Worm (Caenorhabditis elegans) whole organism, mixed stage, embryonic: ENCODE data around the gene skr-7.

Experiments used
- bed-3 ChIP-seq: fragments of 200-800 bp; sonication (Bioruptor generic); optimal IDR thresholded peaks from 3 replicates; lab custom pipeline; 2018; ENCODE audit warnings: mild to moderate bottlenecking, missing genetic modification characterization, moderate library complexity, missing compliant biosample characterization
- blmp-1 ChIP-seq: fragments of 150-350 bp; optimal IDR thresholded peaks from 2 replicates; lab custom pipeline; 2014; ENCODE audit warnings: missing biosample characterization, missing genetic modification characterization
- ceh-39 ChIP-seq: fragments of 150-350 bp; optimal IDR thresholded peaks from 2 replicates; lab custom pipeline; 2014; ENCODE audit warnings: missing biosample characterization, missing genetic modification characterization
- ceh-43 ChIP-seq: fragments of 200-800 bp; sonication (Bioruptor generic); optimal IDR thresholded peaks from 2 replicates; lab custom pipeline; 2018; ENCODE audit warnings: mild to moderate bottlenecking, missing genetic modification characterization, moderate library complexity, missing compliant biosample characterization
- ceh-83 ChIP-seq: fragments of 200-800 bp; sonication (Bioruptor generic); optimal IDR thresholded peaks from 2 replicates; lab custom pipeline; 2018; ENCODE audit warnings: mild to moderate bottlenecking, missing genetic modification characterization, missing compliant biosample characterization
- ces-1 ChIP-seq: fragments of 150-350 bp; optimal IDR thresholded peaks from 2 replicates; lab custom pipeline; 2014; ENCODE audit warnings: missing biosample characterization, missing genetic modification reagents, missing genetic modification characterization
- cnd-1 ChIP-seq: fragments of 200-800 bp; sonication (Bioruptor generic); optimal IDR thresholded peaks from 2 replicates; lab custom pipeline; 2018; ENCODE audit warnings: mild to moderate bottlenecking, missing genetic modification characterization, missing compliant biosample characterization
- drap-1 ChIP-seq: fragments of 200-800 bp; sonication (Bioruptor generic); optimal IDR thresholded peaks from 3 replicates; lab custom pipeline; 2018; ENCODE audit warnings: mild to moderate bottlenecking, missing genetic modification characterization, missing compliant biosample characterization
- elt-1 ChIP-seq: sonication (generic microtip); optimal IDR thresholded peaks from 2 replicates; lab custom pipeline; 2017; ENCODE audit warnings: missing genetic modification characterization, mild to moderate bottlenecking, missing compliant biosample characterization, antibody characterized with exemption, moderate library complexity, borderline replicate concordance; ENCODE audit not compliant: insufficient read depth
- elt-3 ChIP-seq: fragments of 150-350 bp; optimal IDR thresholded peaks from 2 replicates; lab custom pipeline; 2014; ENCODE audit warnings: missing biosample characterization, missing genetic modification characterization
- flh-1 ChIP-seq: fragments of 200-800 bp; sonication (Bioruptor generic); optimal IDR thresholded peaks from 2 replicates; lab custom pipeline; 2018; ENCODE audit warnings: mild to moderate bottlenecking, missing genetic modification characterization, moderate library complexity, missing compliant biosample characterization
- ham-2 ChIP-seq: fragments of 200-800 bp; sonication (Bioruptor generic); optimal IDR thresholded peaks from 2 replicates; lab custom pipeline; 2018; ENCODE audit warnings: mild to moderate bottlenecking, missing genetic modification characterization, missing compliant biosample characterization
- hlh-1 ChIP-seq: fragments of 150-350 bp; optimal IDR thresholded peaks from 2 replicates; lab custom pipeline; 2014; ENCODE audit warnings: missing biosample characterization, missing genetic modification reagents, missing genetic modification characterization
- lin-32 ChIP-seq: fragments of 200-800 bp; sonication (Bioruptor generic); optimal IDR thresholded peaks from 2 replicates; lab custom pipeline; 2018; ENCODE audit warnings: mild to moderate bottlenecking, missing genetic modification characterization, missing compliant biosample characterization
- lsy-2 ChIP-seq: fragments of 150-350 bp; optimal IDR thresholded peaks from 2 replicates; lab custom pipeline; 2014; ENCODE audit warnings: missing biosample characterization, missing genetic modification characterization
- mab-5 ChIP-seq: fragments of 150-350 bp; optimal IDR thresholded peaks from 2 replicates; lab custom pipeline; 2014; ENCODE audit warnings: missing biosample characterization, missing genetic modification characterization
- mep-1 ChIP-seq: fragments of 150-350 bp; optimal IDR thresholded peaks from 2 replicates; lab custom pipeline; 2017; ENCODE audit warnings: missing biosample characterization, missing genetic modification reagents, missing genetic modification characterization, inconsistent platforms
- mls-2 ChIP-seq: sonication (generic microtip); optimal IDR thresholded peaks from 2 replicates; lab custom pipeline; 2016; ENCODE audit warnings: mild to moderate bottlenecking, missing genetic modification characterization, moderate library complexity, missing compliant biosample characterization
- nhr-12 ChIP-seq: fragments of 150-350 bp; optimal IDR thresholded peaks from 2 replicates; lab custom pipeline; 2014; ENCODE audit warnings: missing biosample characterization, missing genetic modification characterization
- nhr-2 ChIP-seq: fragments of 150-350 bp; optimal IDR thresholded peaks from 2 replicates; lab custom pipeline; 2014; ENCODE audit warnings: missing biosample characterization, missing genetic modification characterization
- nhr-237 ChIP-seq: fragments of 150-350 bp; optimal IDR thresholded peaks from 2 replicates; lab custom pipeline; 2014; ENCODE audit warnings: missing biosample characterization, missing genetic modification characterization
- nhr-28 ChIP-seq: fragments of 150-350 bp; optimal IDR thresholded peaks from 2 replicates; lab custom pipeline; 2014; ENCODE audit warnings: missing biosample characterization, missing genetic modification characterization
- snpc-4 ChIP-seq: fragments of 150-350 bp; optimal IDR thresholded peaks from 2 replicates; lab custom pipeline; 2014; ENCODE audit warnings: missing biosample characterization, missing genetic modification characterization
- sptf-1 ChIP-seq: sonication (generic microtip); optimal IDR thresholded peaks from 2 replicates; lab custom pipeline; 2017; ENCODE audit warnings: mild to moderate bottlenecking, missing genetic modification characterization, moderate library complexity, missing compliant biosample characterization
- tbx-8 ChIP-seq: fragments of 200-800 bp; sonication (Bioruptor generic); optimal IDR thresholded peaks from 2 replicates; lab custom pipeline; 2018; ENCODE audit warnings: mild to moderate bottlenecking, missing genetic modification characterization, moderate library complexity, missing compliant biosample characterization
- unc-120 ChIP-seq: sonication (generic microtip); optimal IDR thresholded peaks from 2 replicates; lab custom pipeline; 2017; ENCODE audit warnings: missing genetic modification characterization, missing compliant biosample characterization; ENCODE audit not compliant: poor library complexity, severe bottlenecking
- unc-39 ChIP-seq: fragments of 150-350 bp; optimal IDR thresholded peaks from 2 replicates; lab custom pipeline; 2014; ENCODE audit warnings: missing biosample characterization, missing genetic modification characterization
- ztf-11 ChIP-seq: fragments of 150-350 bp; optimal IDR thresholded peaks from 2 replicates; lab custom pipeline; 2014; ENCODE audit warnings: missing biosample characterization, missing genetic modification characterization

skr-7 gene

ce11 chrV:4447637-4448036, 25.4 kb downstream of the skr-7 start:
- TF ChIP-seq unc-39 (tag; lab: Kevin White, UChicago) = no peak
- no peak for TF ChIP-seq mep-1 (tag; lab: Kevin White, UChicago)
- no peak for TF ChIP-seq snpc-4
- no peak for TF ChIP-seq elt-3 (tag; lab: Kevin White, UChicago)
- no peak for TF ChIP-seq mls-2 (tag; lab: Kevin White, UChicago)
- no peak for TF ChIP-seq ham-2 (GFP tag; lab: Kevin White, UChicago)
- TF ChIP-seq lin-32 = no peak
- TF ChIP-seq ceh-83 (GFP tag; lab: Kevin White, UChicago) = no peak
- TF ChIP-seq blmp-1 = no peak
- TF ChIP-seq, all 35 proteins: peak for 0

ce11 chrV:4450523-4451089, 28.4 kb downstream of the skr-7 start, which contains the start of gene rft-2:
rft-2 (minus strand) TSS chrV:4450563.
- TF ChIP-seq ceh-43 (GFP tag; lab: Kevin White, UChicago) (no peak), elt-3 (tag; lab: Kevin White, UChicago) (no peak), mep-1 (tag; lab: Kevin White, UChicago) (peak; percentile 29), nhr-237 (peak; percentile 14), hlh-1 (tag; lab: Kevin White, UChicago) (no peak), nhr-12 (tag; lab: Kevin White, UChicago) (no peak), ces-1 (GFP tag; lab: Kevin White, UChicago) (peak; percentile 93), ceh-39 (tag; lab: Kevin White, UChicago) (no peak), lsy-2 (tag; lab: Kevin White, UChicago) (no peak)

DNA sequence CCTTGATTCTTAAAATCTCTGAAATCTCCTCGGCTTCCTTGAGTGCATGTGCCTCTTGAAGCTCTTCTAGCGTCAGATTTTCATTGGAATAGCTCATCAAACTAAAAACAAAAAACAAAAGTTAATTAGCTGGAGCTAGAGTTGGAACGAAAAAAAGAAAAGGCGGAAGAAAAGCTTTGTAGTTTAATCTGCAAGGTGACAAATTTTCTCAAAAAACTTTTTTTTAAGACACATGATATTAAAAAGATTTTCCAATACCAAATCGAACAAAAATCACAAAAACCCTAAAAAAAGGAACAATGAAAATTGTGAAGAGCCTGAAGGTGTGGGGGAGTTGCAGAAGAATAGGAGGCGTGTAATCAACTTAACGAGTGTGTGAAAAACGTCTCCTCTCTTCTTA, 32.4 kb downstream of the skr-7 start, which contains the start of gene gnrr-5:
gnrr-5 (minus strand) TSS at position 101 of the 400 bp plus-strand sequence.
- TF ChIP-seq elt-1 (tag; lab: Kevin White, UChicago) (no peak), cnd-1 (tag; lab: Kevin White, UChicago) (no peak), flh-1 (GFP tag; lab: Kevin White, UChicago) (no peak), nhr-2 (tag; lab: Kevin White, UChicago) (no peak), bed-3 (GFP tag; lab: Kevin White, UChicago) (no peak), unc-120 (no peak)

DNA sequence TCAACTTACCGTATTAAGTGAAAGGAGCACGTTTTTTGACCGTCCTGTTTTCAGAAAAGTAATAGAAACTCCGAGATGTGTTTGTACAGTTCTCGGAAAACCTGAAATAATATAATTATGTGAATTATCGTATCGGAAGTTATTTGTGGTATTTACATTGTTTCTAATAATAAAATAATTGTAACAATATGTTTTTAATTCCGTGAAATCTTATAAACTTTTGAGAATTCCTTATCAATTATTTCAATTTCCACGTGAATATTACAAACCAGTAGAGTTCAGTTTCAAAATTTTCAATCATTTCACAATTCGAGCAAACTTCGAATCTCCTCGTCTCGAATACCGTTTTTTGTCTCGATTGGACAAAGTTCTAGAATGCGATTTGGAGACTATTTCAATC, 48.8 kb downstream of the skr-7 start, which contains the start of gene T08H10.3:
T08H10.3 (plus strand) TSS at position 301 of the 400 bp plus-strand sequence.
- TF ChIP-seq ztf-11 (tag; lab: Kevin White, UChicago) (no peak), ceh-43 (GFP tag; lab: Kevin White, UChicago) (no peak), unc-39 (tag; lab: Kevin White, UChicago) (no peak), sptf-1 (tag; lab: Kevin White, UChicago) (no peak), flh-1 (GFP tag; lab: Kevin White, UChicago) (no peak), cnd-1 (tag; lab: Kevin White, UChicago) (no peak), drap-1 (GFP tag; lab: Kevin White, UChicago) (no peak), nhr-28 (tag; lab: Kevin White, UChicago) (no peak), mep-1 (tag; lab: Kevin White, UChicago) (no peak), lsy-2 (tag; lab: Kevin White, UChicago) (no peak), tbx-8 (GFP tag; lab: Kevin White, UChicago) (no peak), elt-1 (tag; lab: Kevin White, UChicago) (no peak), mls-2 (tag; lab: Kevin White, UChicago) (no peak), mab-5 (tag; lab: Kevin White, UChicago) (no peak)
